Worm (Caenorhabditis elegans): ENCODE results near the gene W02A2.9.

DNA sequence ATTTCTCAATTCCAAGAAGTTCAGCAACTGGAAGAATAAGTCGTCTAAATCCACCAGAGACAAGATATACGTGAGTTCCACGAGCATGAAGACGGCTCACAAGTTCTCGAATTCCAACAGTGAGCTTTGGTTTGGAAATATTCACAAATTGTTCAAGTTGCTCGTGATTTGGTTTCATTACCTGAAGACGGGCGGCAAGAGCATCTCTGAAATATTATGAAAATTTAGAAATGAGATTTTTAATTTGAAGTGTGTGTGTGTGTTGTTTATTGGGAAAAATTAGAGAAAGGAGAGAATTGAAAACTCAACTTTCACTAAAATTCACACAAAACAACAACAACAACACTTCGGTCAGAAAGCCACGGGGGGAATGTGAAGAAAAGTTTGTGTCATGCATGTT is 43.3 kb downstream of the W02A2.9 start:
- TF ChIP-seq ztf-22 (GFP tag; optimal IDR thresholded peaks at IDR 0.05) (no peak), F55B11.4 (tag; optimal IDR thresholded peaks at IDR 0.05; ENCODE audit: borderline replicate concordance, insufficient read depth) (no peak), F39B2.1 (GFP tag; IDR thresholded peaks at IDR 0.05) (no peak), mxl-1 (tag; optimal IDR thresholded peaks at IDR 0.05) (no peak)
